Worm (Caenorhabditis elegans): ENCODE measurements around the gene W07G4.7.

Gene W07G4.7

DNA sequence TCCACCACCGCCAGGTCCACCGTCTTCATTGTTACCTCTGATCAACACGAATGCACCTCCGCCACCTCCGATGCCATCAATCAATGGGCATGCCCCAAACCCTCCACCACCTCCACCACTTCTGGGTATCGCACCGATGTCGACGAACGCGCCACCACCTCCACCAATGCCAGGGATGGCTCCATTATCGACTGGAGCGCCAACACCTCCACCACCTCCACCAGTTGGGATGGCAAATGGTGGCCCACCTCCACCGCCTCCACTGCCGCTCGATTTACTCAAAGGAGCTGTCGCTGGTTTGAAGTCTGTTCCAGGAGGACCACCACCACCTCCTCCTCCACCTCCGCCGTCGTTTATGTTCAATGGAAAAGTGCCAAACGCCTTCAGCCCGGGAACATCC is 30.1 kb downstream of the W07G4.7 start:
- TF ChIP-seq unc-55 (GFP tag; optimal IDR thresholded peaks at IDR 0.05) = no peak
- TF ChIP-seq lin-13 (GFP tag; optimal IDR thresholded peaks at IDR 0.05) = no peak
- no peak for TF ChIP-seq unc-62 (GFP tag; optimal IDR thresholded peaks at IDR 0.05)
- TF ChIP-seq alr-1 (tag; optimal IDR thresholded peaks at IDR 0.05) = no peak
- TF ChIP-seq ceh-16 (tag; optimal IDR thresholded peaks at IDR 0.05) = no peak
- TF ChIP-seq nhr-11 (tag; optimal IDR thresholded peaks at IDR 0.05) = no peak
- no peak for TF ChIP-seq nhr-10 (tag; optimal IDR thresholded peaks at IDR 0.05)
- TF ChIP-seq elt-3 (tag; optimal IDR thresholded peaks at IDR 0.05) = no peak
- TF ChIP-seq R02D3.7 (tag; optimal IDR thresholded peaks at IDR 0.05) = no peak

DNA sequence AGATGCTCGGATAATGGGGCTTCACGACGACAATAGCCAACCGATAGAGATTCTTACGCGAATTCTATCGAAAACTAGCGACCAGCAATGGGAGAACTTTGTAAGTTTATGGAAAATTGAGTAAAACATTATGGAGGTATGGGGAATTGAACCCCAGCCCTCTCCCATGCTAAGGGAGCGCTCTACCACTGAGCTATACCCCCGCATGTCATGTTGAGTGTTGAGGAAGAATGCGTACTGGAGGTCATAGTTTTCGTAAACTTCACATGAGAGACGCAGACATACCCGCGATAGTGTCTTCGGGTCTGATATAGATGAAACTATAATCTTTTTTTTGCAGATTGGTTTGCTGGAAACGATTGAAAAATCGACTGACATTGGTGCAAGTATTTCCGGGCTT is 31.1 kb downstream of the W07G4.7 start:
- TF ChIP-seq skn-1 (tag; optimal IDR thresholded peaks at IDR 0.05) = no peak
- peak; percentile 44 for TF ChIP-seq ceh-16 (tag; optimal IDR thresholded peaks at IDR 0.05)
- TF ChIP-seq nhr-12 (tag; optimal IDR thresholded peaks at IDR 0.05) = no peak
- no peak for TF ChIP-seq ceh-82 (tag; optimal IDR thresholded peaks at IDR 0.05)
- TF ChIP-seq ama-1 (optimal IDR thresholded peaks at IDR 0.05) = no peak
- no peak for TF ChIP-seq mbf-1 (tag; optimal IDR thresholded peaks at IDR 0.05)
- TF ChIP-seq nhr-11 (tag; optimal IDR thresholded peaks at IDR 0.05) = no peak
- TF ChIP-seq lin-13 (GFP tag; optimal IDR thresholded peaks at IDR 0.05) = no peak
- TF ChIP-seq ZK546.5 (tag; optimal IDR thresholded peaks at IDR 0.05) = no peak
- TF ChIP-seq alr-1 (tag; optimal IDR thresholded peaks at IDR 0.05) = no peak
- peak; percentile 46 for TF ChIP-seq nhr-25 (tag; optimal IDR thresholded peaks at IDR 0.05)
- TF ChIP-seq nhr-6 (tag; optimal IDR thresholded peaks at IDR 0.05) = no peak
- no peak for TF ChIP-seq dmd-4 (tag; optimal IDR thresholded peaks at IDR 0.05)
- TF ChIP-seq nhr-77 (tag; optimal IDR thresholded peaks at IDR 0.05) = no peak
- no peak for TF ChIP-seq mab-5 (tag; optimal IDR thresholded peaks at IDR 0.05)
- peak; percentile 13 for TF ChIP-seq zag-1 (tag; optimal IDR thresholded peaks at IDR 0.05)
- TF ChIP-seq elt-1 (tag; optimal IDR thresholded peaks at IDR 0.05) = no peak
- peak; percentile 52 to 63 for TF ChIP-seq lsy-2 (tag; optimal IDR thresholded peaks at IDR 0.05)
- peak; percentile 71 for TF ChIP-seq sma-3 (GFP tag; optimal IDR thresholded peaks at IDR 0.05)
- TF ChIP-seq nhr-10 (tag; optimal IDR thresholded peaks at IDR 0.05) = no peak
- no peak for TF ChIP-seq nhr-23 (tag; optimal IDR thresholded peaks at IDR 0.05)
- TF ChIP-seq ztf-11 (tag; optimal IDR thresholded peaks at IDR 0.05) = no peak
- no peak for TF ChIP-seq lin-39 (tag; optimal IDR thresholded peaks at IDR 0.05)
- peak; percentile 70 for TF ChIP-seq F13H6.1 (tag; optimal IDR thresholded peaks at IDR 0.05)
- TF ChIP-seq aly-2 (tag; optimal IDR thresholded peaks at IDR 0.05) = no peak
- TF ChIP-seq nhr-21 (tag; optimal IDR thresholded peaks at IDR 0.05) = peak; percentile 57
- no peak for TF ChIP-seq peb-1 (tag; optimal IDR thresholded peaks at IDR 0.05)
- TF ChIP-seq R02D3.7 (tag; optimal IDR thresholded peaks at IDR 0.05) = no peak
- TF ChIP-seq unc-39 (tag; optimal IDR thresholded peaks at IDR 0.05) = no peak
- TF ChIP-seq sem-4 (tag; optimal IDR thresholded peaks at IDR 0.05) = no peak
- TF ChIP-seq unc-55 (GFP tag; optimal IDR thresholded peaks at IDR 0.05) = peak; percentile 67
- TF ChIP-seq fos-1 (tag; optimal IDR thresholded peaks at IDR 0.05) = peak; percentile 51
- TF ChIP-seq egl-27 (tag; optimal IDR thresholded peaks at IDR 0.05) = peak; percentile 58
- peak; percentile 74 for TF ChIP-seq crh-2 (tag; optimal IDR thresholded peaks at IDR 0.05)
- TF ChIP-seq Y55F3AM.14 (GFP tag; optimal IDR thresholded peaks at IDR 0.05) = peak; percentile 1
- no peak for TF ChIP-seq blmp-1 (tag; optimal IDR thresholded peaks at IDR 0.05; ENCODE audit: insufficient read depth)
- TF ChIP-seq snpc-4 (tag; optimal IDR thresholded peaks at IDR 0.05) = peak; percentile 6
- peak; percentile 93 for TF ChIP-seq nhr-129 (tag; optimal IDR thresholded peaks at IDR 0.05)
- TF ChIP-seq unc-62 (GFP tag; optimal IDR thresholded peaks at IDR 0.05) = no peak
- TF ChIP-seq elt-3 (tag; optimal IDR thresholded peaks at IDR 0.05) = no peak
- TF ChIP-seq nhr-237 (tag; optimal IDR thresholded peaks at IDR 0.05) = no peak
- TF ChIP-seq ztf-1 (GFP tag; conservative IDR thresholded peaks at IDR 0.05) = no peak
- TF ChIP-seq ztf-4 (tag; optimal IDR thresholded peaks at IDR 0.05) = no peak
- TF ChIP-seq sma-9 (GFP tag; optimal IDR thresholded peaks at IDR 0.05) = peak; percentile 74
- TF ChIP-seq sma-9 (tag; optimal IDR thresholded peaks at IDR 0.05) = no peak
- peak in 1 of 2 experiments; percentile 5 for TF ChIP-seq mdl-1 (tag; optimal IDR thresholded peaks at IDR 0.05)
- peak; percentile 52 for TF ChIP-seq lin-11 (tag; optimal IDR thresholded peaks at IDR 0.05)
- peak; percentile 57 for TF ChIP-seq C34F6.9 (tag; optimal IDR thresholded peaks at IDR 0.05)
- peak; percentile 56 for TF ChIP-seq gmeb-1 (tag; optimal IDR thresholded peaks at IDR 0.05)

Data from whole organism, L2 larva.